Fruit fly (Drosophila melanogaster): ENCODE results near the gene Adi1.

Adi1 gene

dm6 chr3L:10682725-10683367 lies 19.7 kb downstream of the Adi1 start (continued):
- TF ChIP-seq BtbVII (GFP tag; optimal IDR thresholded peaks at IDR 0.05) (peak; percentile 99), zen (tag; optimal IDR thresholded peaks at IDR 0.05) (peak; percentile 91), mirr (GFP tag; optimal IDR thresholded peaks at IDR 0.05) (peak; percentile 87), HmgD (GFP tag; optimal IDR thresholded peaks at IDR 0.05) (peak; percentile 50), amos (GFP tag; IDR thresholded peaks at IDR 0.05; ENCODE audit: partially characterized antibody) (no peak; the same call in 1 of the 2 replicates), CG14441 (GFP tag; IDR thresholded peaks at IDR 0.05) (peak; percentile 97), CG11560 (tag; IDR thresholded peaks at IDR 0.05) (peak; percentile 92), Lim3 (GFP tag; IDR thresholded peaks at IDR 0.05) (peak; percentile 93; the same call in 1 of the 2 replicates), Mad (GFP tag; optimal IDR thresholded peaks at IDR 0.05) (peak; percentile 94), Hr51 (GFP tag; optimal IDR thresholded peaks at IDR 0.05) (peak; percentile 92 to 99), CG15696 (tag; optimal IDR thresholded peaks at IDR 0.05) (peak; percentile 92), hb (GFP tag; IDR thresholded peaks at IDR 0.05; ENCODE audit: partially characterized antibody) (0 out of 3 replicates have a peak, but pooled peaks have one; percentile 50), CG32532 (GFP tag; IDR thresholded peaks at IDR 0.05) (peak; percentile 96), sqz (GFP tag; optimal IDR thresholded peaks at IDR 0.05) (peak; percentile 97), Oaz (GFP tag; IDR thresholded peaks at IDR 0.05) (peak; percentile 93), CG1233 (GFP tag; optimal IDR thresholded peaks at IDR 0.05) (peak; percentile 98), ind (GFP tag; optimal IDR thresholded peaks at IDR 0.05) (peak; percentile 98), Myb (GFP tag; optimal IDR thresholded peaks at IDR 0.05) (peak; percentile 50), CG12659 (GFP tag; optimal IDR thresholded peaks at IDR 0.05) (peak; percentile 99), CG11695 (GFP tag; IDR thresholded peaks at IDR 0.05) (peak; percentile 99), fru (optimal IDR thresholded peaks at IDR 0.05) (no peak), pho (GFP tag; optimal IDR thresholded peaks at IDR 0.05) (peak; percentile 87), CG17912 (GFP tag; optimal IDR thresholded peaks at IDR 0.05) (peak; percentile 54), tna (GFP tag; IDR thresholded peaks at IDR 0.05; ENCODE audit: partially characterized antibody) (no peak), CG12071 (GFP tag; optimal IDR thresholded peaks at IDR 0.05) (peak; percentile 91), CoRest (tag; optimal IDR thresholded peaks at IDR 0.05) (peak; percentile 99), HLH3B (GFP tag; IDR thresholded peaks at IDR 0.05) (peak; percentile 98), sc (optimal IDR thresholded peaks at IDR 0.05) (no peak), sc (GFP tag; optimal IDR thresholded peaks at IDR 0.05) (peak; percentile 98), CG10431 (GFP tag; optimal IDR thresholded peaks at IDR 0.05) (peak; percentile 95), YL-1 (GFP tag; optimal IDR thresholded peaks at IDR 0.05) (peak; percentile 95), usp (GFP tag; optimal IDR thresholded peaks at IDR 0.05) (no peak), disco-r (GFP tag; optimal IDR thresholded peaks at IDR 0.05) (peak; percentile 80), Mes4 (GFP tag; optimal IDR thresholded peaks at IDR 0.05) (peak; percentile 84), Neu2 (GFP tag; optimal IDR thresholded peaks at IDR 0.05; ENCODE audit: borderline replicate concordance) (no peak), CG10366 (GFP tag; IDR thresholded peaks at IDR 0.05) (peak; percentile 97), sima (GFP tag; optimal IDR thresholded peaks at IDR 0.05) (peak; percentile 42), CG33213 (GFP tag; optimal IDR thresholded peaks at IDR 0.05) (peak; percentile 63), ato (GFP tag; IDR thresholded peaks at IDR 0.05; ENCODE audit: partially characterized antibody) (no peak), CG3281 (GFP tag; optimal IDR thresholded peaks at IDR 0.05) (peak; percentile 99), kni (GFP tag; optimal IDR thresholded peaks at IDR 0.05) (peak; percentile 83), Hr39 (optimal IDR thresholded peaks at IDR 0.05) (no peak), sr (GFP tag; IDR thresholded peaks at IDR 0.05) (peak; percentile 86), chinmo (GFP tag; IDR thresholded peaks at IDR 0.05; ENCODE audit: partially characterized antibody) (peak; percentile 87), Sry-δ (GFP tag; optimal IDR thresholded peaks at IDR 0.05) (peak; percentile 44), Camta (GFP tag; optimal IDR thresholded peaks at IDR 0.05) (peak; percentile 80), Dref (GFP tag; IDR thresholded peaks at IDR 0.05) (no peak), CG31441 (GFP tag; IDR thresholded peaks at IDR 0.05) (peak; percentile 99), Hr78 (GFP tag; optimal IDR thresholded peaks at IDR 0.05) (peak in 1 of 2 experiments; percentile 91), slp2 (GFP tag; optimal IDR thresholded peaks at IDR 0.05) (peak; percentile 36)
